Fruit fly (Drosophila melanogaster): ENCODE results near the gene Apc.
A peak's percentile ranks its signal among the peaks of the same experiment; 100 is the strongest.

The Apc gene

dm6 chr3R:28858241-28858647, 13.7 kb upstream of the Apc start (continued):
- no peak for TF ChIP-seq CG7271 (tag; optimal IDR thresholded peaks at IDR 0.05)
- TF ChIP-seq Dip3 (GFP tag; optimal IDR thresholded peaks at IDR 0.05) = no peak
- TF ChIP-seq sd (tag; optimal IDR thresholded peaks at IDR 0.05) = peak; percentile 21
- TF ChIP-seq croc (GFP tag; conservative IDR thresholded peaks at IDR 0.05) = no peak
- TF ChIP-seq Stat92E (GFP tag; optimal IDR thresholded peaks at IDR 0.05) = no peak
- no peak for TF ChIP-seq CG17359 (tag; optimal IDR thresholded peaks at IDR 0.05)
- peak; percentile 94 for TF ChIP-seq CG10321 (GFP tag; IDR thresholded peaks at IDR 0.05)
- no peak for TF ChIP-seq MBD-R2 (GFP tag; IDR thresholded peaks at IDR 0.05)
- TF ChIP-seq D19A (tag; optimal IDR thresholded peaks at IDR 0.05) = no peak
- TF ChIP-seq CG12104 (GFP tag; optimal IDR thresholded peaks at IDR 0.05) = no peak
- TF ChIP-seq CG18011 (GFP tag; optimal IDR thresholded peaks at IDR 0.05) = no peak
- TF ChIP-seq CG43689 (GFP tag; IDR thresholded peaks at IDR 0.05) = no peak
- TF ChIP-seq CG7839 (tag; optimal IDR thresholded peaks at IDR 0.05) = no peak
- no peak for TF ChIP-seq CG2202 (tag; optimal IDR thresholded peaks at IDR 0.05)
- TF ChIP-seq ab (GFP tag; optimal IDR thresholded peaks at IDR 0.05) = no peak
- TF ChIP-seq tio (GFP tag; optimal IDR thresholded peaks at IDR 0.05) = no peak
- TF ChIP-seq gsb (GFP tag; IDR thresholded peaks at IDR 0.05) = no peak
- no peak for TF ChIP-seq CG3065 (GFP tag; optimal IDR thresholded peaks at IDR 0.05)
- no peak for TF ChIP-seq Hr51 (GFP tag; optimal IDR thresholded peaks at IDR 0.05)
- no peak for TF ChIP-seq nau (GFP tag; optimal IDR thresholded peaks at IDR 0.05)
- no peak for TF ChIP-seq CG9817 (tag; optimal IDR thresholded peaks at IDR 0.05)
- peak; percentile 26 for TF ChIP-seq CG15601 (tag; optimal IDR thresholded peaks at IDR 0.05)
- no peak for TF ChIP-seq nerfin-1 (tag; optimal IDR thresholded peaks at IDR 0.05)
- TF ChIP-seq CG16813 (GFP tag; IDR thresholded peaks at IDR 0.05; ENCODE audit: partially characterized antibody) = no peak
- TF ChIP-seq rib (GFP tag; IDR thresholded peaks at IDR 0.05) = peak; percentile 35; the same call in 1 of the 2 replicates
- no peak for TF ChIP-seq vnd (GFP tag; IDR thresholded peaks at IDR 0.05; ENCODE audit: partially characterized antibody)
- no peak for TF ChIP-seq CG12744 (GFP tag; optimal IDR thresholded peaks at IDR 0.05)
- no peak for TF ChIP-seq kay (GFP tag; optimal IDR thresholded peaks at IDR 0.05)
- no peak for TF ChIP-seq bcd (GFP tag; optimal IDR thresholded peaks at IDR 0.05)
- no peak for TF ChIP-seq CG6254 (GFP tag; optimal IDR thresholded peaks at IDR 0.05)
- TF ChIP-seq CG2678 (tag; optimal IDR thresholded peaks at IDR 0.05) = no peak
- no peak for TF ChIP-seq ken (GFP tag; IDR thresholded peaks at IDR 0.05)
- no peak for TF ChIP-seq stc (GFP tag; IDR thresholded peaks at IDR 0.05)
- no peak for TF ChIP-seq sug (tag; optimal IDR thresholded peaks at IDR 0.05)
- no peak for TF ChIP-seq fd3F (GFP tag; optimal IDR thresholded peaks at IDR 0.05)
- TF ChIP-seq eyg (GFP tag; optimal IDR thresholded peaks at IDR 0.05) = no peak
- no peak for TF ChIP-seq CG4707 (GFP tag; optimal IDR thresholded peaks at IDR 0.05)
- TF ChIP-seq crc (GFP tag; optimal IDR thresholded peaks at IDR 0.05) = no peak
- TF ChIP-seq CG4328 (GFP tag; optimal IDR thresholded peaks at IDR 0.05) = no peak
- TF ChIP-seq CG34376 (GFP tag; optimal IDR thresholded peaks at IDR 0.05) = no peak
- no peak for TF ChIP-seq CG15514 (GFP tag; optimal IDR thresholded peaks at IDR 0.05)
- no peak for TF ChIP-seq CG3281 (GFP tag; optimal IDR thresholded peaks at IDR 0.05)
- TF ChIP-seq nerfin-2 (GFP tag; IDR thresholded peaks at IDR 0.05; ENCODE audit: partially characterized antibody) = no peak
- TF ChIP-seq bbx (GFP tag; IDR thresholded peaks at IDR 0.05; ENCODE audit: partially characterized antibody) = 0 out of 2 replicates have a peak, but pooled peaks have one; percentile 10
- TF ChIP-seq BEAF-32 (GFP tag; optimal IDR thresholded peaks at IDR 0.05) = peak; percentile 5
- TF ChIP-seq nom (GFP tag; optimal IDR thresholded peaks at IDR 0.05) = peak; percentile 99
- TF ChIP-seq chn (GFP tag; optimal IDR thresholded peaks at IDR 0.05) = no peak
- no peak for TF ChIP-seq fd102C (GFP tag; optimal IDR thresholded peaks at IDR 0.05)
- no peak for TF ChIP-seq Pdp1 (GFP tag; optimal IDR thresholded peaks at IDR 0.05)
